Worm (Caenorhabditis elegans) whole organism, L2 larva: ENCODE results near the gene T22B3.3.

ENCODE experiments used
- R02D3.7 ChIP-seq: fragments of 150-350 bp; optimal IDR thresholded peaks from 2 replicates; lab custom pipeline; 2014; ENCODE audit warnings: missing biosample characterization, missing genetic modification characterization
- ZK546.5 ChIP-seq: sonication (generic microtip); optimal IDR thresholded peaks from 2 replicates; lab custom pipeline; 2017; ENCODE audit warnings: missing biosample characterization, missing genetic modification characterization
- alr-1 ChIP-seq: fragments of 150-350 bp; optimal IDR thresholded peaks from 2 replicates; lab custom pipeline; 2014; ENCODE audit warnings: missing biosample characterization, missing genetic modification characterization
- ama-1 ChIP-seq: fragments of 150-350 bp; optimal IDR thresholded peaks from 2 replicates; lab custom pipeline; 2018; ENCODE audit warnings: inconsistent platforms
- blmp-1 ChIP-seq: sonication (generic microtip); optimal IDR thresholded peaks from 2 replicates; lab custom pipeline; 2017; ENCODE audit warnings: missing genetic modification characterization, mild to moderate bottlenecking, missing compliant biosample characterization, antibody characterized with exemption, moderate library complexity; ENCODE audit not compliant: insufficient read depth
- crh-2 ChIP-seq: sonication (generic microtip); optimal IDR thresholded peaks from 2 replicates; lab custom pipeline; 2017; ENCODE audit warnings: missing biosample characterization, missing genetic modification characterization
- dmd-4 ChIP-seq: sonication (generic microtip); optimal IDR thresholded peaks from 2 replicates; lab custom pipeline; 2017; ENCODE audit warnings: missing biosample characterization, missing genetic modification characterization
- egl-27 ChIP-seq: sonication (generic microtip); optimal IDR thresholded peaks from 3 replicates; lab custom pipeline; 2017; ENCODE audit warnings: missing biosample characterization, missing genetic modification reagents, missing genetic modification characterization
- fos-1 ChIP-seq: fragments of 150-350 bp; optimal IDR thresholded peaks from 2 replicates; lab custom pipeline; 2014; ENCODE audit warnings: missing biosample characterization, missing genetic modification characterization
- gmeb-1 ChIP-seq: fragments of 150-350 bp; optimal IDR thresholded peaks from 2 replicates; lab custom pipeline; 2014; ENCODE audit warnings: missing biosample characterization, missing genetic modification characterization
- lin-13 ChIP-seq: fragments of 150-350 bp; optimal IDR thresholded peaks from 2 replicates; lab custom pipeline; 2014; ENCODE audit warnings: missing biosample characterization, missing genetic modification reagents, missing genetic modification characterization
- lin-39 ChIP-seq: fragments of 150-350 bp; optimal IDR thresholded peaks from 2 replicates; lab custom pipeline; 2014; ENCODE audit warnings: missing biosample characterization, missing genetic modification reagents, missing genetic modification characterization
- lsy-2 ChIP-seq, 2 experiments: fragments of 150-350 bp in 1 of 2; sonication (generic microtip) in 1 of 2; optimal IDR thresholded peaks; 2 replicates each; lab custom pipeline; 2014 to 2017; ENCODE audit warnings: missing biosample characterization in 2 of 2, missing genetic modification characterization in 2 of 2
- mbf-1 ChIP-seq: sonication (generic microtip); optimal IDR thresholded peaks from 2 replicates; lab custom pipeline; 2017; ENCODE audit warnings: missing biosample characterization, missing genetic modification characterization
- nhr-10 ChIP-seq: sonication (generic microtip); optimal IDR thresholded peaks from 2 replicates; lab custom pipeline; 2017; ENCODE audit warnings: missing biosample characterization, missing genetic modification characterization
- nhr-11 ChIP-seq: fragments of 150-350 bp; optimal IDR thresholded peaks from 2 replicates; lab custom pipeline; 2014; ENCODE audit warnings: missing biosample characterization, missing genetic modification characterization
- nhr-12 ChIP-seq: fragments of 150-350 bp; optimal IDR thresholded peaks from 2 replicates; lab custom pipeline; 2014; ENCODE audit warnings: missing biosample characterization, missing genetic modification characterization
- nhr-129 ChIP-seq: fragments of 150-350 bp; optimal IDR thresholded peaks from 2 replicates; lab custom pipeline; 2014; ENCODE audit warnings: missing biosample characterization, missing genetic modification characterization
- nhr-21 ChIP-seq: fragments of 150-350 bp; optimal IDR thresholded peaks from 2 replicates; lab custom pipeline; 2014; ENCODE audit warnings: missing biosample characterization, missing genetic modification characterization
- nhr-23 ChIP-seq: fragments of 150-350 bp; optimal IDR thresholded peaks from 2 replicates; lab custom pipeline; 2014; ENCODE audit warnings: missing biosample characterization, missing genetic modification reagents, missing genetic modification characterization
- nhr-237 ChIP-seq: fragments of 150-350 bp; optimal IDR thresholded peaks from 2 replicates; lab custom pipeline; 2014; ENCODE audit warnings: missing biosample characterization, missing genetic modification characterization
- nhr-6 ChIP-seq: fragments of 150-350 bp; optimal IDR thresholded peaks from 2 replicates; lab custom pipeline; 2014; ENCODE audit warnings: missing biosample characterization, missing genetic modification characterization
- peb-1 ChIP-seq: fragments of 150-350 bp; optimal IDR thresholded peaks from 2 replicates; lab custom pipeline; 2014; ENCODE audit warnings: missing biosample characterization, missing genetic modification characterization
- sem-4 ChIP-seq: fragments of 150-350 bp; optimal IDR thresholded peaks from 2 replicates; lab custom pipeline; 2014; ENCODE audit warnings: missing biosample characterization, missing genetic modification reagents, missing genetic modification characterization
- sma-3 ChIP-seq: sonication (generic microtip); optimal IDR thresholded peaks from 2 replicates; lab custom pipeline; 2016; ENCODE audit warnings: missing genetic modification reagents, missing genetic modification characterization, missing compliant biosample characterization
- sma-9 ChIP-seq, 2 experiments: fragments of 150-350 bp in 1 of 2; sonication (generic microtip) in 1 of 2; optimal IDR thresholded peaks; 2 replicates each; lab custom pipeline; 2014 to 2016; ENCODE audit warnings: missing genetic modification characterization in 2 of 2, mild to moderate bottlenecking in 1 of 2, missing biosample characterization in 1 of 2, missing compliant biosample characterization in 1 of 2, missing genetic modification reagents in 1 of 2, moderate library complexity in 1 of 2
- snpc-4 ChIP-seq: fragments of 150-350 bp; optimal IDR thresholded peaks from 2 replicates; lab custom pipeline; 2014; ENCODE audit warnings: missing biosample characterization, missing genetic modification characterization
- unc-39 ChIP-seq: fragments of 150-350 bp; optimal IDR thresholded peaks from 2 replicates; lab custom pipeline; 2014; ENCODE audit warnings: missing biosample characterization, missing genetic modification characterization
- unc-55 ChIP-seq: fragments of 150-350 bp; sonication (generic microtip); optimal IDR thresholded peaks from 3 replicates; lab custom pipeline; 2014; ENCODE audit warnings: missing biosample characterization, missing genetic modification reagents, missing genetic modification characterization
- unc-62 ChIP-seq: fragments of 150-350 bp; optimal IDR thresholded peaks from 2 replicates; lab custom pipeline; 2014; ENCODE audit warnings: missing biosample characterization, missing genetic modification reagents, missing genetic modification characterization
- zag-1 ChIP-seq: fragments of 150-350 bp; optimal IDR thresholded peaks from 2 replicates; lab custom pipeline; 2014; ENCODE audit warnings: missing biosample characterization, missing genetic modification characterization
- ztf-1 ChIP-seq: fragments of 200-800 bp; sonication (Bioruptor generic); conservative IDR thresholded peaks from 2 replicates; pipeline ENCODE4 v1.3.6; 2022; ENCODE audit warnings: missing genetic modification characterization, missing compliant biosample characterization
- ztf-4 ChIP-seq: fragments of 150-350 bp; optimal IDR thresholded peaks from 2 replicates; lab custom pipeline; 2014; ENCODE audit warnings: missing biosample characterization, missing genetic modification characterization

Gene T22B3.3

DNA sequence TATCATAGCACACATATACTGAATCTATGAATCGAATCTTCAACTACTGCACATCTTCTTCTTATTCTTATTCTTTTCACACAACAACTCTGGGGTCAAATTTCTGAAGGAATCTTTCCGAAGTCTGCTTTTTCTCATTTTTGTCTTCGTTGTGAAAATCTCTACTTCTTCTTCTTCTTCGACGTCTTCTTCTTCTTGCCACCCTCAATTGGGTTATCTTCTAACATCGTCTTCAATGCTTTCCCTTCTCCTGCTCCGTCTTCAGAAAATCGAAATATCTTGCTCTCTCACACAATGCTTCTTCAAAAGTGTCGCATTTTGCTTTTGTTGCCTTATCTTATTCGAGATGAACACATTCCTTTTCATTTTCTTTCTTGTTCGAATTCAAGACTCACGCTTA lies 19.7 kb upstream of the T22B3.3 start:
- TF ChIP-seq lin-13 (no peak), nhr-23 (tag; lab: Kevin White, UChicago) (no peak), nhr-11 (tag; lab: Kevin White, UChicago) (no peak), egl-27 (tag; lab: Kevin White, UChicago) (no peak), R02D3.7 (tag; lab: Kevin White, UChicago) (no peak), sma-3 (GFP tag; lab: Kevin White, UChicago) (no peak), nhr-10 (tag; lab: Kevin White, UChicago) (no peak), nhr-21 (tag; lab: Kevin White, UChicago) (no peak), dmd-4 (tag; lab: Kevin White, UChicago) (no peak), snpc-4 (tag; lab: Kevin White, UChicago) (no peak), nhr-129 (no peak), unc-55 (GFP tag; lab: Kevin White, UChicago) (no peak), ztf-1 (GFP tag; lab: Robert Waterston, UW) (no peak), gmeb-1 (no peak), unc-39 (tag; lab: Kevin White, UChicago) (no peak), ama-1 (lab: Kevin White, UChicago) (no peak), alr-1 (no peak), ztf-4 (tag; lab: Kevin White, UChicago) (no peak), mbf-1 (tag; lab: Kevin White, UChicago) (no peak), blmp-1 (no peak)

DNA sequence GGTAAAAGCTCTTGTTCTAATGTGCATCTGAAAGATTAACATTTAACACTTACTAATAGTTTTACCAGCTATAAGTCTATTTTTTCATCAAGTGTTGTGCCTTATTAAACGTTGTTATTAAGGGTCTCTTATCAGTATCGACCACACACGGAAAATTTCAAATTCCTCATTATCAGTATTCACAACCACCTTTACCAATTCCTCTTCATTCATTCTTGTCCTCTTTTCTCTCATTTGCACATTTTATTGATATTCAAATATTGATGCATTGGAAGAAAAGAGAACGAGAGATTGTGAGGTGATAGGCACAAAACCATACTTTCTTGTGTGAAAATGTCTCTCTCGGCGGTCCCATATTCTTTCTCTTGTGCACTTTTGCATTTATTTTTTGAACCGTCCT lies 18.3 kb upstream of the T22B3.3 start:
- TF ChIP-seq fos-1 (tag; lab: Kevin White, UChicago) (peak; percentile 75), peb-1 (tag; lab: Kevin White, UChicago) (no peak), snpc-4 (tag; lab: Kevin White, UChicago) (no peak), nhr-12 (tag; lab: Kevin White, UChicago) (no peak), unc-55 (GFP tag; lab: Kevin White, UChicago) (no peak), unc-39 (tag; lab: Kevin White, UChicago) (no peak), crh-2 (tag; lab: Kevin White, UChicago) (peak; percentile 2)

- TF ChIP-seq ztf-1 (GFP tag; lab: Robert Waterston, UW) (no peak), blmp-1 (peak; percentile 97)
Observed at ce11 chrIV:11718653-11719052, 15.1 kb upstream of the T22B3.3 start.

- no peak for TF ChIP-seq lsy-2 (tag; optimal IDR thresholded peaks at IDR 0.05; lab: Kevin White, UChicago)
- TF ChIP-seq sma-3 (GFP tag; lab: Kevin White, UChicago), result no peak
- no peak for TF ChIP-seq nhr-237 (tag; lab: Kevin White, UChicago)
- TF ChIP-seq sma-9 (GFP tag; optimal IDR thresholded peaks at IDR 0.05; lab: Kevin White, UChicago), result no peak
- no peak for TF ChIP-seq sma-9 (tag; optimal IDR thresholded peaks at IDR 0.05; lab: Kevin White, UChicago)
- no peak for TF ChIP-seq lin-39 (tag; lab: Kevin White, UChicago)
- peak; percentile 24 for TF ChIP-seq nhr-129
- no peak for TF ChIP-seq alr-1
- TF ChIP-seq zag-1, result peak; percentile 18
- TF ChIP-seq unc-55 (GFP tag; lab: Kevin White, UChicago), result peak; percentile 33
- TF ChIP-seq nhr-6 (tag; lab: Kevin White, UChicago), result no peak
- no peak for TF ChIP-seq sem-4 (tag; lab: Kevin White, UChicago)
Observed at ce11 chrIV:11717094-11717876, 13.7 kb upstream of the T22B3.3 start.

DNA sequence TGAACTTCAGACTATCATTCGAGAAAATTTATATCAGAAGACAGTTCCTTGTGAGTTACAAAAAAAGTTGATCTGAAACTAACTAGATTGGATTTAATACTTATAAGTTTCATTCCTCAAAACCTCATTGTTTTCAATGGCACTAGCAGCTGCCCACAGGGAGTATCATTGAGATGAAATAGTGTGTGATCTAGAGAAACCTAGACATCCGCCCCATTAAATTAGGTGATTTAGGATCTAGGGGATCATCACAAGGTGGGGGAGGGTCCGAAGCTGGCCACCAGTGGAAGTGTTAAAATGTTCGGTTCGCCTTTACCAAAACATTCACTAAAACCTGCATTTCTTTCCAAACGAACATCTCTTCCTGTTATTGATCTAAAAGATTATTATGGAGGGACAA lies 12.8 kb upstream of the T22B3.3 start:
- TF ChIP-seq ZK546.5 (tag; lab: Kevin White, UChicago), result no peak
- TF ChIP-seq, all 48 proteins: peak for 0

DNA sequence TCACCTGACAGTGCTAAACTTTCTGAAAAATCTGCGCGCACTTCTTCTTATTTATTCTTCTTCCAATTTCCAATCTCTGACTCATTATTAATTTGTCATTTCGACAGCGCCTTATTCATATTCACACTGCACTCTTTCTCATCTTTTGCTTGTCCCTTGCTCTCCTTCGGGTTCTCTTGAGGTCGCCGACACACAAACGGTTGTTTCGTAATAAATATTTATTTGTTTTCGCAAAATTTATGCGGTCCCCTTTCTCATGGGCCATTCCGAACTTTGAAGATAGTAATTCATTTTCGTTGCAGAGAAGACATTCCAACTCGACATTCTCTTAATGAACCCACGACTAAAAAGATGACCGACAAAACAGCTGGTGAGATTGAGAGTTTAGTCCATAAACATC lies 11.2 kb upstream of the T22B3.3 start, which contains the start of gene magi-1:
magi-1 (plus strand) TSS at position 301 of the 400 bp plus-strand sequence.
- no peak for TF ChIP-seq unc-55 (GFP tag; lab: Kevin White, UChicago)
- TF ChIP-seq unc-62 (GFP tag; lab: Kevin White, UChicago), result no peak
- no peak for TF ChIP-seq sma-3 (GFP tag; lab: Kevin White, UChicago)
- TF ChIP-seq nhr-23 (tag; lab: Kevin White, UChicago), result no peak
